Fruit fly (Drosophila melanogaster) whole organism, wandering third instar larva: Measurements from ENCODE around the gene Myo28B1.

Source experiments
- Dfd ChIP-seq: fragments of >200 bp; optimal IDR thresholded peaks from 2 replicates; lab custom pipeline; 2017; ENCODE audit warnings: missing biosample characterization, missing genetic modification characterization
- Hnf4 ChIP-seq: fragments of 200-800 bp; sonication (Bioruptor generic); optimal IDR thresholded peaks from 2 replicates; lab custom pipeline; 2016; ENCODE audit warnings: missing biosample characterization, mild to moderate bottlenecking, missing genetic modification characterization
- Hr78 ChIP-seq: fragments of >200 bp; optimal IDR thresholded peaks from 2 replicates; lab custom pipeline; 2017; ENCODE audit warnings: missing biosample characterization, missing genetic modification characterization
- Sp1 ChIP-seq: fragments of 200-800 bp; sonication (Bioruptor generic); optimal IDR thresholded peaks from 3 replicates; lab custom pipeline; 2019; ENCODE audit warnings: missing biosample characterization, mild to moderate bottlenecking, missing genetic modification characterization, moderate library complexity
- Vsx2 ChIP-seq: fragments of 200-300, 225-300 bp; sonication (Bioruptor generic); optimal IDR thresholded peaks from 2 replicates; lab custom pipeline; 2018; ENCODE audit warnings: missing biosample characterization, missing genetic modification characterization; ENCODE audit not compliant: partially characterized antibody
- brk ChIP-seq: fragments of 200-800 bp; sonication (Bioruptor generic); optimal IDR thresholded peaks from 2 replicates; lab custom pipeline; 2016; ENCODE audit warnings: missing biosample characterization, mild to moderate bottlenecking, missing genetic modification characterization
- dsf ChIP-seq: sonication (Bioruptor generic); optimal IDR thresholded peaks from 2 replicates; lab custom pipeline; 2016; ENCODE audit warnings: missing biosample characterization, missing genetic modification characterization, borderline replicate concordance
- fru ChIP-seq: fragments of 200-800 bp; sonication (Bioruptor generic); optimal IDR thresholded peaks from 3 replicates; lab custom pipeline; 2016; ENCODE audit warnings: missing biosample characterization, mild to moderate bottlenecking, missing genetic modification characterization
- psq ChIP-seq: fragments of 200-800 bp; sonication (Bioruptor generic); optimal IDR thresholded peaks from 3 replicates; lab custom pipeline; 2017; ENCODE audit warnings: missing biosample characterization, mild to moderate bottlenecking, missing genetic modification characterization, moderate library complexity
- rgr ChIP-seq: fragments of 200-800 bp; sonication (Bioruptor generic); optimal IDR thresholded peaks from 3 replicates; lab custom pipeline; 2016; ENCODE audit warnings: missing biosample characterization, mild to moderate bottlenecking, missing genetic modification characterization
- tai ChIP-seq: sonication (Bioruptor generic); optimal IDR thresholded peaks from 2 replicates; lab custom pipeline; 2016; ENCODE audit warnings: missing biosample characterization, missing genetic modification characterization

- TF ChIP-seq Sp1 (GFP tag; lab: Kevin White, UChicago): no peak
- no peak for TF ChIP-seq Dfd (GFP tag; lab: Kevin White, UChicago)
- no peak for TF ChIP-seq psq (GFP tag; lab: Kevin White, UChicago)
- TF ChIP-seq rgr (GFP tag; lab: Kevin White, UChicago): no peak
- TF ChIP-seq brk (GFP tag; lab: Kevin White, UChicago): no peak
- no peak for TF ChIP-seq Vsx2 (GFP tag; lab: Kevin White, UChicago)
- TF ChIP-seq Hnf4 (GFP tag; lab: Kevin White, UChicago): no peak
- no peak for TF ChIP-seq dsf
- TF ChIP-seq fru: no peak
- no peak for TF ChIP-seq tai
- no peak for TF ChIP-seq Hr78
These were observed 9.9 kb downstream of the Myo28B1 start for dm6 chr2L:7675754-7676178.
